Fruit fly (Drosophila melanogaster) whole organism, embryonic: ENCODE data around the gene CG13144.
A peak's percentile ranks its signal among the peaks of the same experiment; 100 is the strongest.

Source experiments
- CG12391 ChIP-seq: fragments of 200-800 bp; sonication (Bioruptor generic); optimal IDR thresholded peaks from 3 replicates; lab custom pipeline; 2018; ENCODE audit warnings: missing biosample characterization, mild to moderate bottlenecking, missing genetic modification characterization, moderate library complexity
- CG12942 ChIP-seq: fragments of 200-800 bp; sonication (Bioruptor generic); optimal IDR thresholded peaks from 3 replicates; lab custom pipeline; 2016; ENCODE audit warnings: missing biosample characterization, missing genetic modification characterization
- CG14667 ChIP-seq: fragments of 200-800 bp; sonication (Bioruptor generic); IDR thresholded peaks from 2 replicates; pipeline ENCODE4 v1.3.6; 2022; ENCODE audit warnings: missing biosample characterization, missing genetic modification characterization
- CG1602 ChIP-seq: fragments of 200-800 bp; sonication (Bioruptor generic); optimal IDR thresholded peaks from 3 replicates; lab custom pipeline; 2016; ENCODE audit warnings: missing biosample characterization, missing genetic modification characterization
- CG1647 ChIP-seq: fragments of 200-800 bp; sonication (Bioruptor generic); optimal IDR thresholded peaks from 3 replicates; lab custom pipeline; 2016; ENCODE audit warnings: missing biosample characterization, missing genetic modification characterization
- CG16779 ChIP-seq: fragments of 200-800 bp; sonication (Bioruptor generic); IDR thresholded peaks from 2 replicates; pipeline ENCODE4 v1.3.6; 2022; ENCODE audit warnings: missing biosample characterization, missing genetic modification characterization
- CG18764 ChIP-seq: fragments of 200-800 bp; sonication (Bioruptor generic); optimal IDR thresholded peaks from 3 replicates; lab custom pipeline; 2016; ENCODE audit warnings: missing biosample characterization, missing genetic modification characterization
- CG2129 ChIP-seq: fragments of 200-800 bp; sonication (Bioruptor generic); IDR thresholded peaks from 2 replicates; pipeline ENCODE4 v1.3.6; 2022; ENCODE audit warnings: missing biosample characterization, missing genetic modification characterization; ENCODE audit not compliant: partially characterized antibody
- CG30020 ChIP-seq: fragments of 200-800 bp; optimal IDR thresholded peaks from 2 replicates; lab custom pipeline; 2019; ENCODE audit warnings: missing biosample characterization, mild to moderate bottlenecking, missing genetic modification characterization, moderate library complexity
- CG32532 ChIP-seq: fragments of 200-800 bp; sonication (Bioruptor generic); IDR thresholded peaks from 2 replicates; pipeline ENCODE4 v1.3.6; 2022; ENCODE audit warnings: missing biosample characterization, missing genetic modification characterization
- CG34376 ChIP-seq: fragments of 200-800 bp; sonication (Bioruptor generic); optimal IDR thresholded peaks from 2 replicates; lab custom pipeline; 2018; ENCODE audit warnings: missing biosample characterization, mild to moderate bottlenecking, missing genetic modification characterization
- CG34422 ChIP-seq: fragments of 200-800 bp; sonication (Bioruptor generic); IDR thresholded peaks from 3 replicates; pipeline ENCODE4 v1.3.6; 2022; ENCODE audit warnings: missing biosample characterization, missing genetic modification characterization
- CG4820 ChIP-seq: fragments of 200-800 bp; sonication (Bioruptor generic); optimal IDR thresholded peaks from 3 replicates; lab custom pipeline; 2016; ENCODE audit warnings: missing biosample characterization, missing genetic modification characterization
- CG6654 ChIP-seq: fragments of 200-800 bp; sonication (Bioruptor generic); optimal IDR thresholded peaks from 2 replicates; lab custom pipeline; 2017; ENCODE audit warnings: missing biosample characterization, mild to moderate bottlenecking, missing genetic modification characterization
- CG7786 ChIP-seq: fragments of 200-800 bp; sonication (Bioruptor generic); optimal IDR thresholded peaks from 2 replicates; lab custom pipeline; 2016; ENCODE audit warnings: missing biosample characterization, missing genetic modification characterization
- CG7839 ChIP-seq: fragments of 200-800 bp; sonication (Bioruptor generic); optimal IDR thresholded peaks from 3 replicates; lab custom pipeline; 2018; ENCODE audit warnings: missing biosample characterization, mild to moderate bottlenecking, missing genetic modification characterization, moderate library complexity
- CG8924 ChIP-seq: fragments of 200-800 bp; optimal IDR thresholded peaks from 3 replicates; lab custom pipeline; 2019; ENCODE audit warnings: missing biosample characterization, mild to moderate bottlenecking, missing genetic modification characterization, moderate library complexity
- CTCF ChIP-seq: fragments of 200-800 bp; sonication (Bioruptor generic); optimal IDR thresholded peaks from 2 replicates; lab custom pipeline; 2017; ENCODE audit warnings: missing biosample characterization, mild to moderate bottlenecking, missing genetic modification characterization, moderate library complexity
- D19B ChIP-seq: fragments of 200-800 bp; sonication (Bioruptor generic); optimal IDR thresholded peaks from 2 replicates; lab custom pipeline; 2017; ENCODE audit warnings: missing biosample characterization, mild to moderate bottlenecking, missing genetic modification characterization
- Dip3 ChIP-seq: fragments of 200-800 bp; sonication (Bioruptor generic); optimal IDR thresholded peaks from 3 replicates; lab custom pipeline; 2016; ENCODE audit warnings: missing biosample characterization, missing genetic modification characterization
- Fer2 ChIP-seq: fragments of 200-800 bp; sonication (Bioruptor generic); optimal IDR thresholded peaks from 2 replicates; lab custom pipeline; 2018; ENCODE audit warnings: missing biosample characterization, mild to moderate bottlenecking, missing genetic modification characterization, moderate library complexity
- Hmr ChIP-seq: fragments of 200-800 bp; sonication (Bioruptor generic); optimal IDR thresholded peaks from 3 replicates; lab custom pipeline; 2017; ENCODE audit warnings: mild to moderate bottlenecking, missing biosample characterization, missing genetic modification reagents, missing genetic modification characterization
- MESR4 ChIP-seq: fragments of 200-800 bp; sonication (Bioruptor generic); optimal IDR thresholded peaks from 2 replicates; lab custom pipeline; 2018; ENCODE audit warnings: missing biosample characterization, mild to moderate bottlenecking, missing genetic modification characterization, moderate library complexity
- Max ChIP-seq: fragments of 200-800 bp; sonication (Bioruptor generic); optimal IDR thresholded peaks from 2 replicates; lab custom pipeline; 2016; ENCODE audit warnings: missing biosample characterization, mild to moderate bottlenecking, missing genetic modification characterization
- Meics ChIP-seq: fragments of 200-800 bp; sonication (Bioruptor generic); optimal IDR thresholded peaks from 2 replicates; lab custom pipeline; 2017; ENCODE audit warnings: missing biosample characterization, mild to moderate bottlenecking, missing genetic modification characterization
- Mrtf ChIP-seq: fragments of 200-800 bp; sonication (Bioruptor generic); IDR thresholded peaks from 3 replicates; pipeline ENCODE4 v1.3.6; 2022; ENCODE audit warnings: missing biosample characterization, missing genetic modification characterization
- NC2α ChIP-seq: fragments of 200-800 bp; sonication (Bioruptor generic); optimal IDR thresholded peaks from 2 replicates; lab custom pipeline; 2016; ENCODE audit warnings: missing biosample characterization, missing genetic modification characterization
- Oaz ChIP-seq: fragments of 200-800 bp; sonication (Bioruptor generic); IDR thresholded peaks from 2 replicates; pipeline ENCODE4 v1.3.6; 2022; ENCODE audit warnings: missing biosample characterization, missing genetic modification characterization
- Optix ChIP-seq: fragments of 200-800 bp; sonication (Bioruptor generic); IDR thresholded peaks from 3 replicates; pipeline ENCODE4 v1.3.6; 2022; ENCODE audit warnings: missing biosample characterization, missing genetic modification characterization
- Stat92E ChIP-seq, 3 experiments: fragments of >200 bp in 2 of 3; fragments of 200-800 bp in 1 of 3; sonication (Bioruptor generic) in 1 of 3; optimal IDR thresholded peaks; 2 replicates each; lab custom pipeline; 2017 to 2019; ENCODE audit warnings: missing biosample characterization in 3 of 3, missing genetic modification characterization in 3 of 3, mild to moderate bottlenecking in 1 of 3, moderate library complexity in 1 of 3
- Taf1 ChIP-seq: fragments of 200-800 bp; sonication (Bioruptor generic); IDR thresholded peaks from 2 replicates; pipeline ENCODE4 v1.3.6; 2022; ENCODE audit warnings: missing biosample characterization, missing genetic modification characterization
- bowl ChIP-seq: fragments of 200-800 bp; sonication (Bioruptor generic); IDR thresholded peaks from 2 replicates; pipeline ENCODE4 v1.3.6; 2022; ENCODE audit warnings: missing biosample characterization, missing genetic modification characterization
- chif ChIP-seq, 2 experiments: fragments of 200-800 bp; sonication (Bioruptor generic); optimal IDR thresholded peaks; 3 replicates each; lab custom pipeline; 2016; ENCODE audit warnings: missing biosample characterization in 2 of 2, missing genetic modification characterization in 2 of 2
- ems ChIP-seq: fragments of 200-800 bp; sonication (Bioruptor generic); optimal IDR thresholded peaks from 3 replicates; lab custom pipeline; 2016; ENCODE audit warnings: missing biosample characterization, missing genetic modification characterization
- ewg ChIP-seq: fragments of 200-800 bp; sonication (Bioruptor generic); optimal IDR thresholded peaks from 3 replicates; lab custom pipeline; 2017; ENCODE audit warnings: mild to moderate bottlenecking, missing biosample characterization, missing genetic modification reagents, missing genetic modification characterization
- gce ChIP-seq: fragments of 200-800 bp; sonication (Bioruptor generic); IDR thresholded peaks from 3 replicates; pipeline ENCODE4 v1.3.6; 2022; ENCODE audit warnings: missing biosample characterization, missing genetic modification characterization
- lov ChIP-seq, 2 experiments: fragments of 200-800 bp in 1 of 2; fragments of >200 bp in 1 of 2; sonication (Bioruptor generic) in 1 of 2; IDR thresholded peaks in 1 of 2; optimal IDR thresholded peaks in 1 of 2; 2 replicates in 1 of 2; 3 replicates in 1 of 2; pipeline versions ENCODE4 v1.3.6 to Lab custom; 2017 to 2022; ENCODE audit warnings: missing biosample characterization in 1 of 2, missing genetic modification characterization in 1 of 2
- nmo ChIP-seq: fragments of 200-800 bp; sonication (Bioruptor generic); optimal IDR thresholded peaks from 2 replicates; lab custom pipeline; 2018; ENCODE audit warnings: missing biosample characterization, mild to moderate bottlenecking, missing genetic modification characterization, moderate library complexity
- oc ChIP-seq: fragments of 200-800 bp; sonication (Bioruptor generic); optimal IDR thresholded peaks from 2 replicates; lab custom pipeline; 2018; ENCODE audit warnings: missing biosample characterization, mild to moderate bottlenecking, missing genetic modification characterization, moderate library complexity
- pfk ChIP-seq: fragments of 200-800 bp; sonication (Bioruptor generic); optimal IDR thresholded peaks from 2 replicates; lab custom pipeline; 2018; ENCODE audit warnings: missing biosample characterization, mild to moderate bottlenecking, missing genetic modification characterization, moderate library complexity
- phol ChIP-seq: fragments of 200-800 bp; sonication (Bioruptor generic); optimal IDR thresholded peaks from 3 replicates; lab custom pipeline; 2018; ENCODE audit warnings: missing biosample characterization, mild to moderate bottlenecking, missing genetic modification characterization, moderate library complexity
- pnt ChIP-seq: fragments of 200-800 bp; sonication (Bioruptor generic); optimal IDR thresholded peaks from 3 replicates; lab custom pipeline; 2016; ENCODE audit warnings: missing biosample characterization, missing genetic modification characterization
- ranshi ChIP-seq: fragments of 200-800 bp; sonication (Bioruptor generic); IDR thresholded peaks from 2 replicates; pipeline ENCODE4 v1.3.6; 2022; ENCODE audit warnings: missing biosample characterization, missing genetic modification characterization
- sc ChIP-seq, 3 experiments: fragments of >200 bp in 2 of 3; fragments of 200-800 bp in 1 of 3; sonication (Bioruptor generic) in 1 of 3; optimal IDR thresholded peaks; 2 replicates in 2 of 3; 3 replicates in 1 of 3; lab custom pipeline; 2017; ENCODE audit warnings: mild to moderate bottlenecking in 1 of 3, missing biosample characterization in 1 of 3, missing genetic modification characterization in 1 of 3, missing genetic modification reagents in 1 of 3
- scrt ChIP-seq: fragments of 200-800 bp; sonication (Bioruptor generic); optimal IDR thresholded peaks from 2 replicates; lab custom pipeline; 2018; ENCODE audit warnings: missing biosample characterization, mild to moderate bottlenecking, missing genetic modification characterization, moderate library complexity
- sens ChIP-seq: fragments of 200-800 bp; sonication (Bioruptor generic); peaks from one replicate; lab custom pipeline; 2016; ENCODE audit warnings: missing biosample characterization, missing genetic modification characterization
- slp2 ChIP-seq: fragments of 200-800 bp; sonication (Bioruptor generic); optimal IDR thresholded peaks from 2 replicates; lab custom pipeline; 2016; ENCODE audit warnings: missing biosample characterization, missing genetic modification characterization
- sr ChIP-seq: fragments of 200-800 bp; sonication (Bioruptor generic); IDR thresholded peaks from 3 replicates; pipeline ENCODE4 v1.3.6; 2022; ENCODE audit warnings: missing biosample characterization, missing genetic modification characterization
- vnd ChIP-seq: fragments of 200-800 bp; sonication (Bioruptor generic); IDR thresholded peaks from 3 replicates; pipeline ENCODE4 v1.3.6; 2022; ENCODE audit warnings: missing biosample characterization, missing genetic modification characterization; ENCODE audit not compliant: partially characterized antibody
- zfh1 ChIP-seq: fragments of 200-800 bp; sonication (Bioruptor generic); IDR thresholded peaks from 3 replicates; pipeline ENCODE4 v1.3.6; 2022; ENCODE audit warnings: missing biosample characterization, missing genetic modification characterization

CG13144 gene

DNA sequence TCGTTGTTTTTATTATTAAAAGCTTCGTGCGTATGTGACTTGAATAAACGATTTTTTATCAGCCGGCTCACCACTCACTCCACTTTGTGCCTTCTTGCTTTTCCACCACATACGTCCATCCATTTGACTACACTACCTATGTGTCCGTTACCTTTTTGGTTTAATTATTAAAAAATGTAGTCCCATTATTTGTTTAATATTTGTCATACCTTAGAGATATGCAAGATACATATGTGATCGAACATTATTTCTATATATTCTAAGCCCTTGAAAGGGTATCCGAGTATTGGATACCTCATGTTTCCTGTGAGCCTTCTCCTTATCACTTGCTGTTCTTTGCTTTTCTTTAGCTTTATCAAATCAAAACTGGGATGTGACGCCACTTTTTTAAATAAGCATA is 28.0 kb upstream of the CG13144 start (continued):
- TF ChIP-seq Oaz (GFP tag; lab: Robert Waterston, UW) = peak; percentile 73
- peak; percentile 69 for TF ChIP-seq Meics
- TF ChIP-seq scrt (GFP tag; lab: Kevin White, UChicago) = peak; percentile 56
- peak; percentile 49 for TF ChIP-seq D19B (GFP tag; lab: Kevin White, UChicago)
- TF ChIP-seq Optix (GFP tag; lab: Robert Waterston, UW) = no peak
- peak; percentile 8 for TF ChIP-seq CG1602
- peak; percentile 26; the same call in 1 of the 2 replicates for TF ChIP-seq Taf1 (GFP tag; lab: Robert Waterston, UW)
- TF ChIP-seq ems (GFP tag; lab: Kevin White, UChicago) = no peak
- peak; percentile 51 for TF ChIP-seq nmo (GFP tag; lab: Kevin White, UChicago)
- TF ChIP-seq ewg (GFP tag; lab: Kevin White, UChicago) = peak; percentile 16
- TF ChIP-seq zfh1 (GFP tag; lab: Robert Waterston, UW) = peak; percentile 56; the same call in 2 of the 3 replicates
- peak; percentile 37; the same call in 1 of the 2 replicates for TF ChIP-seq CG14667 (GFP tag; lab: Robert Waterston, UW)
- peak; percentile 2 for TF ChIP-seq CG18764 (GFP tag; lab: Kevin White, UChicago)
- no peak for TF ChIP-seq Stat92E (GFP tag; optimal IDR thresholded peaks at IDR 0.05; lab: Kevin White, UChicago)
- no peak for TF ChIP-seq CG6654 (GFP tag; lab: Kevin White, UChicago)
- peak; percentile 78 for TF ChIP-seq CG34422 (GFP tag; lab: Robert Waterston, UW)
- TF ChIP-seq CG32532 (GFP tag; lab: Robert Waterston, UW) = peak; percentile 75
- TF ChIP-seq bowl = peak; percentile 61
- TF ChIP-seq MESR4 (GFP tag; lab: Kevin White, UChicago) = no peak
- TF ChIP-seq Dip3 (GFP tag; lab: Kevin White, UChicago) = no peak
- TF ChIP-seq Max (GFP tag; lab: Kevin White, UChicago) = peak; percentile 22
- no peak for TF ChIP-seq CG30020 (tag; lab: Kevin White, UChicago)
- TF ChIP-seq vnd (GFP tag; lab: Robert Waterston, UW) = no peak
- peak; percentile 47 for TF ChIP-seq phol (tag; lab: Kevin White, UChicago)
- TF ChIP-seq sens (GFP tag; lab: Kevin White, UChicago) = peak; percentile 80
- no peak for TF ChIP-seq CG2129
- peak; percentile 10 for TF ChIP-seq CG7786 (GFP tag; lab: Kevin White, UChicago)
- no peak for TF ChIP-seq CG34376 (GFP tag; lab: Kevin White, UChicago)
- no peak for TF ChIP-seq CG16779 (GFP tag; lab: Robert Waterston, UW)
- peak; percentile 79 for TF ChIP-seq Hmr (GFP tag; lab: Kevin White, UChicago)
- TF ChIP-seq Mrtf = 0 out of 3 replicates have a peak, but pooled peaks have one; percentile 40
- TF ChIP-seq ranshi (GFP tag; lab: Robert Waterston, UW) = peak; percentile 53; the same call in 1 of the 2 replicates
- peak; percentile 18 for TF ChIP-seq CG4820 (GFP tag; lab: Kevin White, UChicago)
- no peak for TF ChIP-seq oc (tag; lab: Kevin White, UChicago)
- no peak for TF ChIP-seq pfk (GFP tag; lab: Kevin White, UChicago)
- TF ChIP-seq Fer2 (tag; lab: Kevin White, UChicago) = peak; percentile 35
- peak; percentile 68 for TF ChIP-seq CG7839
- TF ChIP-seq pnt (GFP tag; lab: Kevin White, UChicago) = peak; percentile 34
- no peak for TF ChIP-seq sc (optimal IDR thresholded peaks at IDR 0.05; lab: Kevin White, UChicago)
- TF ChIP-seq sc (GFP tag; optimal IDR thresholded peaks at IDR 0.05; lab: Kevin White, UChicago) = no peak
- no peak for TF ChIP-seq sr (GFP tag; lab: Robert Waterston, UW)
- no peak for TF ChIP-seq lov (optimal IDR thresholded peaks at IDR 0.05; lab: Kevin White, UChicago)
- TF ChIP-seq lov (GFP tag; IDR thresholded peaks at IDR 0.05; lab: Robert Waterston, UW) = no peak
- TF ChIP-seq CG12942 (GFP tag; lab: Kevin White, UChicago) = no peak
- TF ChIP-seq CTCF (GFP tag; lab: Kevin White, UChicago) = no peak
- no peak for TF ChIP-seq gce (GFP tag; lab: Robert Waterston, UW)
- TF ChIP-seq CG1647 (GFP tag; lab: Kevin White, UChicago) = peak; percentile 6
- peak; percentile 64 for TF ChIP-seq CG8924
- TF ChIP-seq CG12391 (tag; lab: Kevin White, UChicago) = peak; percentile 61
- no peak for TF ChIP-seq NC2α (GFP tag; lab: Kevin White, UChicago)
- TF ChIP-seq chif (GFP tag; optimal IDR thresholded peaks at IDR 0.05; lab: Kevin White, UChicago) = peak in 1 of 2 experiments; percentile 38
- no peak for TF ChIP-seq slp2
